Fruit fly (Drosophila melanogaster) whole organism, pupa: ENCODE results near the gene pn.

Experiments used
- CG10348 ChIP-seq: fragments of 200-800 bp; sonication (Bioruptor generic); IDR thresholded peaks from 2 replicates; pipeline ENCODE4 v1.3.6; 2022; ENCODE audit warnings: missing biosample characterization, missing genetic modification characterization
- CG12605 ChIP-seq: fragments of 200-800 bp; sonication (Bioruptor generic); IDR thresholded peaks from 2 replicates; pipeline ENCODE4 v1.3.6; 2022; ENCODE audit warnings: missing biosample characterization, missing genetic modification characterization
- CG8159 ChIP-seq: fragments of 200-800 bp; sonication (Bioruptor generic); optimal IDR thresholded peaks from 3 replicates; lab custom pipeline; 2018; ENCODE audit warnings: missing biosample characterization, mild to moderate bottlenecking, missing genetic modification characterization, moderate library complexity
- CG9948 ChIP-seq: fragments of 200-800 bp; sonication (Bioruptor generic); optimal IDR thresholded peaks from 2 replicates; lab custom pipeline; 2018; ENCODE audit warnings: missing biosample characterization, mild to moderate bottlenecking, missing genetic modification characterization, moderate library complexity
- Pif1B ChIP-seq: fragments of 200-800 bp; sonication (Bioruptor generic); optimal IDR thresholded peaks from 3 replicates; lab custom pipeline; 2016; ENCODE audit warnings: missing biosample characterization, missing genetic modification characterization

- TF ChIP-seq Pif1B (no peak), CG10348 (GFP tag; lab: Robert Waterston, UW) (no peak), CG12605 (GFP tag; lab: Robert Waterston, UW) (no peak), CG8159 (tag; lab: Kevin White, UChicago) (no peak), CG9948 (tag; lab: Kevin White, UChicago) (no peak)
Measured at dm6 chrX:2158668-2159163, 22.3 kb upstream of the pn start, which contains the start of gene wapl.
